Worm (Caenorhabditis elegans): ENCODE results near the gene dnj-2.

ce11 chrIV:11359769-11360168 lies 46.0 kb upstream of the dnj-2 start, which contains the start of gene klp-12:
- no peak for TF ChIP-seq him-1 (tag; optimal IDR thresholded peaks at IDR 0.05)
- no peak for TF ChIP-seq dao-5 (tag; optimal IDR thresholded peaks at IDR 0.05)
- TF ChIP-seq W03F9.2 (tag; optimal IDR thresholded peaks at IDR 0.05): no peak

All from whole organism, L4/young adult.